Worm (Caenorhabditis elegans) whole organism, L4 larva: ENCODE results near the gene F53F1.6.
"Not testable (repeated sequence)": the region's sequence is repeated elsewhere in the genome, so short reads cannot be mapped to it uniquely, and the experiment has no call there.

Experiments used
- R02D3.7 ChIP-seq: fragments of 150-350 bp; sonication (generic microtip); optimal IDR thresholded peaks from 3 replicates; lab custom pipeline; 2014; ENCODE audit warnings: missing biosample characterization, missing genetic modification characterization
- T20F7.1 ChIP-seq: fragments of 200-800 bp; sonication (Bioruptor generic); optimal IDR thresholded peaks from 2 replicates; lab custom pipeline; 2018; ENCODE audit warnings: mild to moderate bottlenecking, missing genetic modification characterization, missing compliant biosample characterization
- T26A8.4 ChIP-seq: fragments of 200-800 bp; sonication (Bioruptor generic); IDR thresholded peaks from 2 replicates; pipeline ENCODE4 v1.3.6; 2022; ENCODE audit warnings: missing genetic modification characterization, missing compliant biosample characterization
- duxl-1 ChIP-seq: sonication (generic microtip); optimal IDR thresholded peaks from 2 replicates; lab custom pipeline; 2016; ENCODE audit warnings: mild to moderate bottlenecking, missing genetic modification characterization, moderate library complexity, missing compliant biosample characterization; ENCODE audit not compliant: poor library complexity
- egl-43 ChIP-seq: fragments of 200-800 bp; sonication (Bioruptor generic); IDR thresholded peaks from 2 replicates; pipeline ENCODE4 v1.3.6; 2022; ENCODE audit warnings: missing genetic modification reagents, missing genetic modification characterization, missing compliant biosample characterization
- nhr-25 ChIP-seq: sonication (generic microtip); optimal IDR thresholded peaks from 2 replicates; lab custom pipeline; 2017; ENCODE audit warnings: missing genetic modification characterization, mild to moderate bottlenecking, missing compliant biosample characterization, antibody characterized with exemption, moderate library complexity, borderline replicate concordance; ENCODE audit not compliant: insufficient read depth
- nhr-42 ChIP-seq: fragments of 200-800 bp; sonication (Bioruptor generic); IDR thresholded peaks from 2 replicates; pipeline ENCODE4 v1.3.6; 2022; ENCODE audit warnings: missing genetic modification characterization, missing compliant biosample characterization
- pha-4 ChIP-seq, 2 experiments: fragments of 150-350 bp in 1 of 2; fragments of 200-800 bp in 1 of 2; sonication (Bioruptor generic) in 1 of 2; IDR thresholded peaks in 1 of 2; optimal IDR thresholded peaks in 1 of 2; 2 replicates each; pipeline versions ENCODE4 v1.3.6 to Lab custom; 2014 to 2022; ENCODE audit warnings: missing genetic modification characterization in 2 of 2, missing genetic modification reagents in 2 of 2, missing biosample characterization in 1 of 2, missing compliant biosample characterization in 1 of 2
- unc-62 ChIP-seq, 3 experiments: fragments of 150-350 bp in 1 of 3; sonication (generic microtip); optimal IDR thresholded peaks in 2 of 3; peaks in 1 of 3; 1 replicate in 1 of 3; 2 replicates in 2 of 3; lab custom pipeline; 2014 to 2017; ENCODE audit warnings: missing biosample characterization in 3 of 3, missing genetic modification characterization in 3 of 3, missing genetic modification reagents in 3 of 3, missing genotype in 1 of 3
- vab-7 ChIP-seq: fragments of 200-800 bp; sonication (Bioruptor generic); IDR thresholded peaks from 2 replicates; pipeline ENCODE4 v1.3.6; 2022; ENCODE audit warnings: missing genetic modification reagents, missing genetic modification characterization, missing compliant biosample characterization

- not testable (repeated sequence) for TF ChIP-seq duxl-1 (tag; lab: Kevin White, UChicago); vab-7 (GFP tag; lab: Robert Waterston, UW); egl-43 (GFP tag; lab: Robert Waterston, UW); nhr-42; pha-4 (GFP tag; IDR thresholded peaks at IDR 0.05; lab: Robert Waterston, UW); pha-4 (tag; optimal IDR thresholded peaks at IDR 0.05; lab: Kevin White, UChicago); nhr-25 (tag; lab: Kevin White, UChicago); T20F7.1 (GFP tag; lab: Kevin White, UChicago); T26A8.4 (GFP tag; lab: Robert Waterston, UW); unc-62 (GFP tag; optimal IDR thresholded peaks at IDR 0.05 in 1 of 2; lab: Kevin White, UChicago); unc-62 (tag; optimal IDR thresholded peaks at IDR 0.05; lab: Kevin White, UChicago); R02D3.7 (tag; lab: Kevin White, UChicago)
Measured at ce11 chrV:13440290-13440689, 22.9 kb upstream of the F53F1.6 start.
